Fruit fly (Drosophila melanogaster) whole organism, adult: ENCODE results near the gene Myo81F.

ENCODE experiments used
- CG11617 ChIP-seq: fragments of 200-800 bp; sonication (Bioruptor generic); optimal IDR thresholded peaks from 2 replicates; lab custom pipeline; 2017; ENCODE audit warnings: mild to moderate bottlenecking, missing biosample characterization, missing genetic modification reagents, missing genetic modification characterization
- CG12768 ChIP-seq: fragments of 200-800 bp; sonication (Bioruptor generic); optimal IDR thresholded peaks from 2 replicates; lab custom pipeline; 2017; ENCODE audit warnings: missing biosample characterization, missing genetic modification characterization, mild to moderate bottlenecking, moderate library complexity, missing genetic modification reagents
- CG14711 ChIP-seq: fragments of 200-800 bp; sonication (Bioruptor generic); optimal IDR thresholded peaks from 2 replicates; lab custom pipeline; 2018; ENCODE audit warnings: missing biosample characterization, mild to moderate bottlenecking, missing genetic modification characterization, moderate library complexity
- CG1620 ChIP-seq: fragments of 200-800 bp; sonication (Bioruptor generic); optimal IDR thresholded peaks from 2 replicates; lab custom pipeline; 2016; ENCODE audit warnings: missing biosample characterization, missing genetic modification characterization
- CG33017 ChIP-seq: fragments of 200-800 bp; sonication (Bioruptor generic); optimal IDR thresholded peaks from 2 replicates; lab custom pipeline; 2018; ENCODE audit warnings: missing biosample characterization, mild to moderate bottlenecking, missing genetic modification characterization, moderate library complexity
- CG5204 ChIP-seq: fragments of 200-800 bp; sonication (Bioruptor generic); optimal IDR thresholded peaks from 2 replicates; lab custom pipeline; 2016; ENCODE audit warnings: missing biosample characterization, missing genetic modification characterization
- CG7045 ChIP-seq: fragments of 200-800 bp; sonication (Bioruptor generic); optimal IDR thresholded peaks from 2 replicates; lab custom pipeline; 2017; ENCODE audit warnings: missing biosample characterization, mild to moderate bottlenecking, missing genetic modification characterization
- CG7101 ChIP-seq: fragments of 200-800 bp; sonication (Bioruptor generic); optimal IDR thresholded peaks from 2 replicates; lab custom pipeline; 2018; ENCODE audit warnings: missing biosample characterization, mild to moderate bottlenecking, missing genetic modification characterization, moderate library complexity
- Clk ChIP-seq: fragments of 200-800 bp; sonication (Bioruptor generic); optimal IDR thresholded peaks from 2 replicates; lab custom pipeline; 2017; ENCODE audit warnings: missing biosample characterization, missing genetic modification characterization
- Crg-1 ChIP-seq: fragments of 200-800 bp; sonication (Bioruptor generic); optimal IDR thresholded peaks from 2 replicates; lab custom pipeline; 2016; ENCODE audit warnings: missing biosample characterization, missing genetic modification characterization
- Hr96 ChIP-seq: fragments of 200-800 bp; sonication (Bioruptor generic); optimal IDR thresholded peaks from 2 replicates; lab custom pipeline; 2016; ENCODE audit warnings: missing biosample characterization, missing genetic modification characterization
- Mnt ChIP-seq: fragments of 200-800 bp; sonication (Bioruptor generic); optimal IDR thresholded peaks from 2 replicates; lab custom pipeline; 2016; ENCODE audit warnings: missing biosample characterization, mild to moderate bottlenecking, missing genetic modification characterization
- bab1 ChIP-seq: fragments of 200-800 bp; sonication (Bioruptor generic); optimal IDR thresholded peaks from 3 replicates; lab custom pipeline; 2019; ENCODE audit warnings: missing biosample characterization, mild to moderate bottlenecking, missing genetic modification characterization, moderate library complexity
- cic ChIP-seq: fragments of 200-800 bp; sonication (Bioruptor generic); optimal IDR thresholded peaks from 2 replicates; lab custom pipeline; 2017; ENCODE audit warnings: missing biosample characterization, mild to moderate bottlenecking, missing genetic modification characterization, moderate library complexity
- cnc ChIP-seq, 2 experiments: fragments of >200 bp; optimal IDR thresholded peaks; 2 replicates each; lab custom pipeline; 2017
- kay ChIP-seq: fragments of 200-800 bp; sonication (Bioruptor generic); peaks from one replicate; lab custom pipeline; 2016; ENCODE audit warnings: missing biosample characterization, missing genetic modification characterization, borderline replicate concordance
- ovo ChIP-seq: fragments of 200-800 bp; sonication (Bioruptor generic); optimal IDR thresholded peaks from 2 replicates; lab custom pipeline; 2016; ENCODE audit warnings: missing biosample characterization, missing genetic modification characterization
- pad ChIP-seq: fragments of 200-800 bp; sonication (Bioruptor generic); optimal IDR thresholded peaks from 3 replicates; lab custom pipeline; 2017; ENCODE audit warnings: missing biosample characterization, missing genetic modification characterization, mild to moderate bottlenecking, moderate library complexity, missing genetic modification reagents
- tj ChIP-seq: fragments of 200-800 bp; sonication (Bioruptor generic); optimal IDR thresholded peaks from 3 replicates; lab custom pipeline; 2017; ENCODE audit warnings: missing biosample characterization, mild to moderate bottlenecking, missing genetic modification characterization, moderate library complexity
- toe ChIP-seq: fragments of 200-800 bp; sonication (Bioruptor generic); optimal IDR thresholded peaks from 2 replicates; lab custom pipeline; 2016; ENCODE audit warnings: missing biosample characterization, missing genetic modification characterization

The Myo81F gene

dm6 chr3R:566699-567098 lies at the start of gene Myo81F:
Gene Myo81F (plus strand): TSS chr3R:567076.
- no peak for TF ChIP-seq kay (GFP tag; lab: Kevin White, UChicago)
- no peak for TF ChIP-seq Clk (GFP tag; lab: Kevin White, UChicago)
- no peak for TF ChIP-seq Hr96
- no peak for TF ChIP-seq toe
- no peak for TF ChIP-seq tj (GFP tag; lab: Kevin White, UChicago)
- TF ChIP-seq cic (GFP tag; lab: Kevin White, UChicago) = no peak
- TF ChIP-seq CG7045 = no peak
- TF ChIP-seq CG12768 (GFP tag; lab: Kevin White, UChicago) = no peak
- TF ChIP-seq pad (GFP tag; lab: Kevin White, UChicago) = no peak
- TF ChIP-seq CG14711 = no peak
- no peak for TF ChIP-seq CG11617 (GFP tag; lab: Kevin White, UChicago)

DNA sequence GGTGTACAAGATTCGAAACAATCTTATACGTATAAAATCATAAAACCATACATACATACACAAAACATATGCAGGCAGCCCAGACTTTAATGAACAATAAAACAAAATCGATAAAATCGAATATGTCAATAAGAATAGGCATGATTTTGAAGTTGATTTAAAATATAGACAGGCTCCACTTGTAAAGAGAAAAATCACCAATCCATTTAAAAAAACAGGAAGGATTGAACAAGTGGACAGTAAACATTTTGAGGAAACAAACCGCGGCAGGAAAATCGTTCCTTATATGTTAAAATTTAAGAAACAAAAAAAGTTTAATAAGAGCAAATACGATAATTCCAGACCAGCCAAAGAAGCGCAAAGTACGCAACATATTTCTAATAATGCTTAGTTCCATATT lies 645.7 kb downstream of the Myo81F start:
- TF ChIP-seq pad (GFP tag; lab: Kevin White, UChicago) (no peak), CG7101 (tag; lab: Kevin White, UChicago) (no peak), CG12768 (GFP tag; lab: Kevin White, UChicago) (no peak), Clk (GFP tag; lab: Kevin White, UChicago) (no peak), CG11617 (GFP tag; lab: Kevin White, UChicago) (no peak), Crg-1 (GFP tag; lab: Kevin White, UChicago) (no peak), Mnt (GFP tag; lab: Kevin White, UChicago) (no peak), CG14711 (no peak), ovo (GFP tag; lab: Kevin White, UChicago) (no peak), bab1 (GFP tag; lab: Kevin White, UChicago) (no peak), cic (GFP tag; lab: Kevin White, UChicago) (no peak), cnc (optimal IDR thresholded peaks at IDR 0.05; lab: Kevin White, UChicago) (no peak), CG5204 (no peak), CG33017 (tag; lab: Kevin White, UChicago) (no peak), tj (GFP tag; lab: Kevin White, UChicago) (no peak), CG7045 (no peak), toe (no peak), CG1620 (GFP tag; lab: Kevin White, UChicago) (no peak)

dm6 chr3R:1455593-1455992 lies 888.7 kb downstream of the Myo81F start:
- no peak for TF ChIP-seq Crg-1 (GFP tag; lab: Kevin White, UChicago)
- no peak for TF ChIP-seq CG33017 (tag; lab: Kevin White, UChicago)
- no peak for TF ChIP-seq Hr96

DNA sequence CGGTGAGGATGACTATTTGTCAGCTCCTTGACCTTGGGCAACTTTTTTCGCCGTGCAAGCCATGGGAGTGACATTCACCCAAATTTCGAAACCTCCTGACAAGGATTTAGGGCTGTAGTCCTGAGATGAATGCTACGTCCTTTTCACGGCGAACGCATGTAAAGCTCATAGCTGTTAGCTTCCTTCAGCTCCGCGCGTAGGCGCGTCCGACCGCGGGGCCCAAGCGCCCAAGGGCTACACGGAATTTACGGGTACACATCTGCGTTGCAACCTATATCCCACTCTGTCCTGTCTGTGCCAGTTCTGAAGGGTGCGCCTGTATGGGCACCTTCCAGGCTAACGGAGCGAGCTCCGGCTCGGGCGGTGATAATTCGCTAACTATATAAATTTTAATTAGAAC lies 1300.1 kb downstream of the Myo81F start:
- no peak for TF ChIP-seq tj (GFP tag; lab: Kevin White, UChicago)
- no peak for TF ChIP-seq Hr96
- TF ChIP-seq toe = no peak
- TF ChIP-seq kay (GFP tag; lab: Kevin White, UChicago) = no peak
- no peak for TF ChIP-seq Clk (GFP tag; lab: Kevin White, UChicago)
- TF ChIP-seq ovo (GFP tag; lab: Kevin White, UChicago) = no peak
- TF ChIP-seq CG1620 (GFP tag; lab: Kevin White, UChicago) = no peak
- TF ChIP-seq CG5204 = no peak

DNA sequence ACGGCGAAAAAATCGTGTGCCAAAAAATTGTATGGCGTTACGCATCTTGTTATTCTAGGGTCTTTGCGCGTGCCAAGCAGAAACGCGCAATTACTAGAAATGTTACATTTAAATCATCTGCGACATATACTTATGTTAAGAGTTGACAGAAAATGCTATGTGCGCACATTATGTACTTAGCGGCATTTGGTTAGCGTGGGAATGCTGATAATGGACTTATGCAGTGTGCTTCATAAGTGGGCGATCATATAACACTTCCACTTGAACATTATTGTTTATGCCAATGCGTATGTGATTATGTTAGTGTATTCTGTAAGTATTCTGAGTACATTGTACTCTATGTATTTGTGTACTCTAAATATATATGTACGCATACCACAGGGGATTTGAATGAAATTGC lies 1544.1 kb downstream of the Myo81F start:
- TF ChIP-seq CG7045 (no peak), CG7101 (tag; lab: Kevin White, UChicago) (no peak), kay (GFP tag; lab: Kevin White, UChicago) (no peak), CG33017 (tag; lab: Kevin White, UChicago) (no peak), pad (GFP tag; lab: Kevin White, UChicago) (no peak), CG12768 (GFP tag; lab: Kevin White, UChicago) (no peak), Mnt (GFP tag; lab: Kevin White, UChicago) (no peak), CG5204 (no peak), CG1620 (GFP tag; lab: Kevin White, UChicago) (no peak), CG14711 (no peak), ovo (GFP tag; lab: Kevin White, UChicago) (no peak), tj (GFP tag; lab: Kevin White, UChicago) (no peak), Clk (GFP tag; lab: Kevin White, UChicago) (no peak), Hr96 (no peak), Crg-1 (GFP tag; lab: Kevin White, UChicago) (no peak), bab1 (GFP tag; lab: Kevin White, UChicago) (no peak), toe (no peak), cnc (optimal IDR thresholded peaks at IDR 0.05; lab: Kevin White, UChicago) (no peak)

DNA sequence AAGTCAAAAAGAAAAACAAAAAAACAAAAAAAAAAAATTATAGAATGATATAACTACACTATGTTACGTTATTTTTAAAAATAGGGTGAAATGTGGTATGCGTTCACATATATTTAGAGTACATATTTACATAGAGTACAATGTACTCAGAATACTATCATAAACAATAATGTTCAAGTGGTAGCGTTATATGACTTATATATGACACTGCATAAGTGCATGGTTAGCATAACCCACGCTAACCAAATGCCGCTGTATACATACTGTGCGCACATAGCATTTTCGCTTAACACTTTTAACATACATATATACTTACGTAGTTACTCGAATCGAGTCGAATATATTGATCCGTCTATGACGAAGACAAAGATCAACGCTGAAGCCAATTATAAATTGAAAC lies 1602.9 kb downstream of the Myo81F start:
- no peak for TF ChIP-seq cnc (optimal IDR thresholded peaks at IDR 0.05; lab: Kevin White, UChicago)

DNA sequence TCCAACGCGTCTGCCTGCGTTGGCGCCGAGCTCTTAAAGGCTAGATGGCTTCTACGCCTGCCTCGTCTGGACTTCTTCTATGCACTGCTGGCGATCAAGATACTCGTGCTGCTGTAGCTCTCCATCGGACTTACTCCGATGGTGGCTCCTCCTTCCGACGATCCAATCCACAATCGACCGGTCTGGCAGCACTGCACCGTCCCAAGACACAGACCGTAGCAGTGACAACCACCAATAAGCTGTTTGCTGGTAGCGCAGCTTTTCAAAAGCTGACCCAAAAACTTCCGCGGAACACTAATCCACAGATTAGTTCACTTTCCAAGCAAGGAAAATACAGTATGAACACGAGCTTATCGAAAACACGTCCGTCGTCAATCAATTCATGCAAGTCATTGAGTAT lies 1844.9 kb downstream of the Myo81F start:
- TF ChIP-seq Hr96 = no peak
- TF ChIP-seq CG5204 = no peak
- TF ChIP-seq CG1620 (GFP tag; lab: Kevin White, UChicago) = no peak
